Worm (Caenorhabditis elegans): ENCODE measurements around the gene ZK666.14.

The ZK666.14 gene

ce11 chrII:10502491-10503063 lies 8.0 kb downstream of the ZK666.14 start, which contains the start of gene myrf-1 (continued):
- no peak for TF ChIP-seq C17E4.6 (GFP tag; IDR thresholded peaks at IDR 0.05)
- TF ChIP-seq ztf-26 (tag; optimal IDR thresholded peaks at IDR 0.05) = peak; percentile 33
- no peak for TF ChIP-seq hlh-26 (GFP tag; conservative IDR thresholded peaks at IDR 0.05)
- no peak for TF ChIP-seq B0261.1 (tag; optimal IDR thresholded peaks at IDR 0.05)
- no peak for TF ChIP-seq aptf-2 (GFP tag; conservative IDR thresholded peaks at IDR 0.05)
- TF ChIP-seq F39B2.1 (GFP tag; IDR thresholded peaks at IDR 0.05) = no peak
- peak; percentile 57 for TF ChIP-seq madf-10 (tag; optimal IDR thresholded peaks at IDR 0.05)
- TF ChIP-seq ccch-3 (GFP tag; optimal IDR thresholded peaks at IDR 0.05) = no peak
- peak; percentile 62 for TF ChIP-seq die-1 (tag; optimal IDR thresholded peaks at IDR 0.05)
- peak; percentile 21 for TF ChIP-seq akir-1 (GFP tag; optimal IDR thresholded peaks at IDR 0.05)
- no peak for TF ChIP-seq lir-1 (GFP tag; conservative IDR thresholded peaks at IDR 0.05)
- TF ChIP-seq cebp-1 (GFP tag; IDR thresholded peaks at IDR 0.05) = peak; percentile 25; the same call in 1 of the 2 replicates
- TF ChIP-seq cebp-1 (tag; optimal IDR thresholded peaks at IDR 0.05) = peak; percentile 84
- no peak for TF ChIP-seq tbx-9 (tag; optimal IDR thresholded peaks at IDR 0.05; ENCODE audit: borderline replicate concordance)
- no peak for TF ChIP-seq ztf-28 (GFP tag; IDR thresholded peaks at IDR 0.05)
- TF ChIP-seq lin-40 (tag; optimal IDR thresholded peaks at IDR 0.05) = peak; percentile 73
- TF ChIP-seq snpc-4 (GFP tag; optimal IDR thresholded peaks at IDR 0.05) = no peak
- TF ChIP-seq snpc-4 (tag; optimal IDR thresholded peaks at IDR 0.05) = peak in 1 of 4 experiments; percentile 35
- TF ChIP-seq ztf-6 (GFP tag; IDR thresholded peaks at IDR 0.05) = no peak
- TF ChIP-seq mxl-1 (tag; optimal IDR thresholded peaks at IDR 0.05) = no peak
- TF ChIP-seq dpl-1 (GFP tag; optimal IDR thresholded peaks at IDR 0.05) = no peak
- TF ChIP-seq attf-5 (GFP tag; optimal IDR thresholded peaks at IDR 0.05) = peak; percentile 87
- TF ChIP-seq F57A8.1 (GFP tag; optimal IDR thresholded peaks at IDR 0.05) = peak; percentile 5
- no peak for TF ChIP-seq T26A5.8 (tag; optimal IDR thresholded peaks at IDR 0.05)
- TF ChIP-seq rpc-1 (optimal IDR thresholded peaks at IDR 0.05) = no peak
- TF ChIP-seq rpc-1 (tag; optimal IDR thresholded peaks at IDR 0.05) = no peak
- no peak for TF ChIP-seq ceh-100 (GFP tag; IDR thresholded peaks at IDR 0.05)
- TF ChIP-seq gei-17 (GFP tag; optimal IDR thresholded peaks at IDR 0.05) = peak; percentile 12
- TF ChIP-seq ets-4 (GFP tag; optimal IDR thresholded peaks at IDR 0.05) = peak; percentile 64
- no peak; the same call in 1 of the 2 replicates for TF ChIP-seq Y67H2A.10 (GFP tag; conservative IDR thresholded peaks at IDR 0.05)
- no peak for TF ChIP-seq nhr-179 (tag; optimal IDR thresholded peaks at IDR 0.05)
- TF ChIP-seq tlf-1 (GFP tag; optimal IDR thresholded peaks at IDR 0.05) = no peak
- peak; percentile 18 for TF ChIP-seq nhr-90 (tag; optimal IDR thresholded peaks at IDR 0.05)
- no peak for TF ChIP-seq dpff-1 (tag; optimal IDR thresholded peaks at IDR 0.05)
- TF ChIP-seq hlh-12 (tag; optimal IDR thresholded peaks at IDR 0.05) = no peak
- peak; percentile 74 for TF ChIP-seq ceh-27 (GFP tag; optimal IDR thresholded peaks at IDR 0.05)
- no peak for TF ChIP-seq Y79H2A.3 (GFP tag; conservative IDR thresholded peaks at IDR 0.05)
- no peak for TF ChIP-seq madf-8 (GFP tag; conservative IDR thresholded peaks at IDR 0.05)
- peak; percentile 69; the same call in 1 of the 2 replicates for TF ChIP-seq pbrm-1 (GFP tag; IDR thresholded peaks at IDR 0.05)
- peak; percentile 39 for TF ChIP-seq ZK185.1 (tag; optimal IDR thresholded peaks at IDR 0.05; ENCODE audit: poor library complexity, severe bottlenecking)
- TF ChIP-seq ceh-58 (GFP tag; IDR thresholded peaks at IDR 0.05) = no peak
- peak; percentile 75; the same call in 1 of the 2 replicates for TF ChIP-seq nfyb-1 (GFP tag; IDR thresholded peaks at IDR 0.05)
- peak; percentile 54; the same call in 1 of the 2 replicates for TF ChIP-seq ekl-4 (GFP tag; IDR thresholded peaks at IDR 0.05)
- no peak for TF ChIP-seq snpc-3.4 (tag; optimal IDR thresholded peaks at IDR 0.05)
- no peak for TF ChIP-seq F33H1.4 (GFP tag; IDR thresholded peaks at IDR 0.05)
- TF ChIP-seq egrh-3 (GFP tag; IDR thresholded peaks at IDR 0.05) = peak; percentile 97
- no peak for TF ChIP-seq mes-4 (tag; optimal IDR thresholded peaks at IDR 0.05)
- TF ChIP-seq xnd-1 (tag; optimal IDR thresholded peaks at IDR 0.05) = no peak
- peak; percentile 12; the same call in 1 of the 2 replicates for TF ChIP-seq madf-6 (GFP tag; IDR thresholded peaks at IDR 0.05)

Measured in whole organism, young adult.